Fruit fly (Drosophila melanogaster): ENCODE data around the gene Rpn3.

Gene Rpn3

dm6 chr2L:19069548-19070145 lies 18.1 kb downstream of the Rpn3 start, which contains the start of gene CG10702 (continued):
- TF ChIP-seq CG10209 (GFP tag; optimal IDR thresholded peaks at IDR 0.05) (no peak), CG6813 (GFP tag; optimal IDR thresholded peaks at IDR 0.05) (no peak), pita (GFP tag; optimal IDR thresholded peaks at IDR 0.05) (no peak), Sox102F (GFP tag; optimal IDR thresholded peaks at IDR 0.05) (peak; percentile 15), CG7786 (GFP tag; optimal IDR thresholded peaks at IDR 0.05) (no peak), Drgx (GFP tag; IDR thresholded peaks at IDR 0.05) (peak; percentile 33; the same call in 1 of the 2 replicates), Ets65A (GFP tag) (peak; percentile 91), trh (GFP tag; optimal IDR thresholded peaks at IDR 0.05) (no peak), inv (GFP tag; IDR thresholded peaks at IDR 0.05; ENCODE audit: partially characterized antibody) (no peak), CG8478 (optimal IDR thresholded peaks at IDR 0.05) (no peak), CG1792 (GFP tag; optimal IDR thresholded peaks at IDR 0.05) (peak; percentile 5), lbe (GFP tag; optimal IDR thresholded peaks at IDR 0.05) (no peak), CG7928 (GFP tag; optimal IDR thresholded peaks at IDR 0.05) (no peak), CG13775 (GFP tag; optimal IDR thresholded peaks at IDR 0.05) (no peak), CG31441 (GFP tag; IDR thresholded peaks at IDR 0.05) (peak; percentile 33; the same call in 1 of the 2 replicates), CG7839 (tag; optimal IDR thresholded peaks at IDR 0.05) (no peak), NK7.1 (GFP tag; optimal IDR thresholded peaks at IDR 0.05) (no peak), NFAT (GFP tag; IDR thresholded peaks at IDR 0.05) (0 out of 2 replicates have a peak, but pooled peaks have one; percentile 13), CG1602 (GFP tag; optimal IDR thresholded peaks at IDR 0.05) (no peak), twi (tag; optimal IDR thresholded peaks at IDR 0.05) (no peak), grn (GFP tag; optimal IDR thresholded peaks at IDR 0.05) (no peak), E2f2 (GFP tag; IDR thresholded peaks at IDR 0.05) (no peak), CG9817 (tag; optimal IDR thresholded peaks at IDR 0.05) (no peak), CG13624 (GFP tag; optimal IDR thresholded peaks at IDR 0.05) (no peak), Lim3 (GFP tag; IDR thresholded peaks at IDR 0.05) (0 out of 2 replicates have a peak, but pooled peaks have one; percentile 6), CG3995 (GFP tag; optimal IDR thresholded peaks at IDR 0.05) (no peak), CG2678 (tag; optimal IDR thresholded peaks at IDR 0.05) (no peak), CG9215 (GFP tag; IDR thresholded peaks at IDR 0.05) (0 out of 2 replicates have a peak, but pooled peaks have one; percentile 8), CG17359 (tag; optimal IDR thresholded peaks at IDR 0.05) (no peak), CG12659 (GFP tag; optimal IDR thresholded peaks at IDR 0.05) (no peak), sqz (GFP tag; optimal IDR thresholded peaks at IDR 0.05) (no peak), Rfx (GFP tag; IDR thresholded peaks at IDR 0.05) (peak; percentile 62), NfI (GFP tag; optimal IDR thresholded peaks at IDR 0.05) (no peak), GATAe (GFP tag; conservative IDR thresholded peaks at IDR 0.05) (no peak), klu (GFP tag; IDR thresholded peaks at IDR 0.05) (no peak), Neu2 (GFP tag; optimal IDR thresholded peaks at IDR 0.05; ENCODE audit: borderline replicate concordance) (no peak), Ets97D (GFP tag; optimal IDR thresholded peaks at IDR 0.05) (no peak), Oli (tag; optimal IDR thresholded peaks at IDR 0.05) (no peak), D (optimal IDR thresholded peaks at IDR 0.05) (no peak), D (GFP tag; optimal IDR thresholded peaks at IDR 0.05) (peak; percentile 14), CG4360 (GFP tag; IDR thresholded peaks at IDR 0.05) (no peak), B-H2 (GFP tag; optimal IDR thresholded peaks at IDR 0.05) (no peak), E2f1 (GFP tag; IDR thresholded peaks at IDR 0.05) (no peak), usp (GFP tag; optimal IDR thresholded peaks at IDR 0.05) (no peak)
